Worm (Caenorhabditis elegans): ENCODE results near the gene srh-30.

DNA sequence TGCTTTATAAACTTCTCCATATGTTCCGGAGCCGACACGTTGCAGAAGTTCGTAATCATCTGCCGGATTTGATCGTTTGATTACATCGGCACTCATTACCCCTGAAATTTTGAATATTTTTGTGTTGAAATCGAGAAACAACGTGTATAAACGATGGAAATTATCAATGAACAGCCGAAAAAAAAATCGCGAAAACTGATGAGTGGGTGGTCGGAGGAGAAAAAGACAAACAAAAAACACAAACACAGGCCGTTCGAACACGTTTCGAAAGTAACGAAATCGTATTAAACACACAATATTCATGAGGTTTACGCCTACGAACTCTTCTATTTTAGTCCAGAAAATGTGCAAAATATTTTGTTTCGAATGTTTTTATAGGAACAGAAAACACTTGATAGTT, 21.0 kb upstream of the srh-30 start, which contains the start of gene gck-2:
- no peak for TF ChIP-seq mes-4 (tag; optimal IDR thresholded peaks at IDR 0.05)
- no peak for TF ChIP-seq hlh-26 (GFP tag; conservative IDR thresholded peaks at IDR 0.05)
